Fruit fly (Drosophila melanogaster) whole organism, embryonic: ENCODE measurements around the gene Cka.

ENCODE experiments used
- CG10462 ChIP-seq: fragments of 200-800 bp; sonication (Bioruptor generic); optimal IDR thresholded peaks from 2 replicates; lab custom pipeline; 2016; ENCODE audit warnings: missing biosample characterization, missing genetic modification characterization
- CG12769 ChIP-seq: fragments of 200-800 bp; sonication (Bioruptor generic); optimal IDR thresholded peaks from 2 replicates; lab custom pipeline; 2019; ENCODE audit warnings: missing biosample characterization, mild to moderate bottlenecking, missing genetic modification characterization, moderate library complexity
- CG13123 ChIP-seq: fragments of 200-800 bp; sonication (Bioruptor generic); optimal IDR thresholded peaks from 2 replicates; lab custom pipeline; 2016; ENCODE audit warnings: missing biosample characterization, missing genetic modification characterization
- CG31224 ChIP-seq: fragments of 200-800 bp; sonication (Bioruptor generic); IDR thresholded peaks from 2 replicates; pipeline ENCODE4 v1.3.6; 2022; ENCODE audit warnings: missing biosample characterization, missing genetic modification characterization
- CTCF ChIP-seq: fragments of 200-800 bp; sonication (Bioruptor generic); optimal IDR thresholded peaks from 2 replicates; lab custom pipeline; 2017; ENCODE audit warnings: missing biosample characterization, mild to moderate bottlenecking, missing genetic modification characterization, moderate library complexity
- Spps ChIP-seq: fragments of 200-800 bp; sonication (Bioruptor generic); optimal IDR thresholded peaks from 2 replicates; lab custom pipeline; 2018; ENCODE audit warnings: missing biosample characterization, mild to moderate bottlenecking, missing genetic modification characterization
- ac ChIP-seq: fragments of 200-800 bp; sonication (Bioruptor generic); optimal IDR thresholded peaks from 3 replicates; lab custom pipeline; 2017; ENCODE audit warnings: missing biosample characterization, mild to moderate bottlenecking, missing genetic modification characterization
- ase ChIP-seq: fragments of 200-800 bp; sonication (Bioruptor generic); IDR thresholded peaks from 3 replicates; pipeline ENCODE4 v1.3.6; 2022; ENCODE audit warnings: missing biosample characterization, missing genetic modification characterization
- h ChIP-seq: fragments of >200 bp; optimal IDR thresholded peaks from 2 replicates; lab custom pipeline; 2017
- kay ChIP-seq: fragments of 200-800 bp; sonication (Bioruptor generic); optimal IDR thresholded peaks from 2 replicates; lab custom pipeline; 2016; ENCODE audit warnings: missing biosample characterization, missing genetic modification characterization
- salm ChIP-seq: fragments of 200-800 bp; sonication (Bioruptor generic); optimal IDR thresholded peaks from 2 replicates; lab custom pipeline; 2018; ENCODE audit warnings: missing biosample characterization, mild to moderate bottlenecking, missing genetic modification characterization
- yki ChIP-seq: fragments of >200 bp; optimal IDR thresholded peaks from 3 replicates; lab custom pipeline; 2018

DNA sequence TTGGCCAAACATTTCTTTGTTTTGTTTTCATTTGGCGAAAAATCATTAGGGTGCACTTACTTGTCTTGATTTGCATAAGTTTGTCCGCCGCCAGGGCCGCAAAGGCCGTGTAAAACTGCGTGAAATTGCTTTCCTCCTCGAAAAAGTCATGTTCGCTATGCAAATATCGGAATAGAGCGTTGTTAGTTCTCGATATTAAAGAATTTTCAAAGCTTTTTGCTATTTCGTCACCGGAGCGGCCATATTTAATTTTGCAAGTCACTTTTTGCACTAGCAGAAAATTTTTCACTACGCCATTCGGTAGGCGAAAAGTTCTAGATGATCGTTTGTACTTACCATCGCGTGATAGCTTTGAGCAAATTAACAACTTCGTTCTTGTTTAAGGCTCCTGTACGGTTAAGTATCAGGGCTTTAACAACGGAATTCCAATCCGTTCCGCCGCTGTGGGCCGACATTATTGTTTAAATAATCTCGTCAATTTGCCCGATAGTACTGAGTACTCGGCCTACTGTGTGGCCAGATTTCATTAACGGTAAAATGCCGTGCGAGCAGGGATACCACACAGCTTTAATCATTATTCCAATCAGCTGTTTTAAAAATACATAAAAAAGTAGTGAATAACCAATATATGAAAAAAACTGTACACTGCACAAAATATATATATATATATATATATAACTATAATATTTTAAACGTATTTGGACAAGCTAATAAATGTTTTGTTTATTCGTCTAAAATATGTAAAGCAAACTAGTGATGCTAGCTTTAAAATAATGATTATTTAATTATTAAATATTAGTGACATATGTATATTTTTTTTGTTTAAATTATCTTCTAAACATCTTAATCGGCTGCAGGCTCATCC is 40.8 kb downstream of the Cka start, which contains the start of gene poe:
- TF ChIP-seq ac (GFP tag; lab: Kevin White, UChicago), result no peak
- TF ChIP-seq CG12769 (tag; lab: Kevin White, UChicago), result no peak
- TF ChIP-seq CG13123 (GFP tag; lab: Kevin White, UChicago), result no peak
- TF ChIP-seq ase (GFP tag; lab: Robert Waterston, UW), result peak; percentile 63
- TF ChIP-seq CTCF, result no peak
- TF ChIP-seq yki (lab: Kevin White, UChicago), result no peak
- no peak for TF ChIP-seq CG10462 (GFP tag; lab: Kevin White, UChicago)
- no peak for TF ChIP-seq salm (tag; lab: Kevin White, UChicago)
- TF ChIP-seq kay, result peak; percentile 15
- peak; percentile 29 for TF ChIP-seq Spps (tag; lab: Kevin White, UChicago)
- TF ChIP-seq CG31224, result peak; percentile 67
- no peak for TF ChIP-seq h
